Worm (Caenorhabditis elegans) whole organism, L1 larva: Measurements from ENCODE around the gene math-3.

Experiments
- C16A3.4 ChIP-seq: fragments of 150-350 bp; optimal IDR thresholded peaks from 2 replicates; lab custom pipeline; 2014; ENCODE audit warnings: missing biosample characterization, missing genetic modification characterization
- C34B4.2 ChIP-seq: sonication (generic microtip); optimal IDR thresholded peaks from 2 replicates; lab custom pipeline; 2017; ENCODE audit warnings: mild to moderate bottlenecking, missing genetic modification characterization, missing compliant biosample characterization
- F16B12.6 ChIP-seq: fragments of 150-350 bp; optimal IDR thresholded peaks from 2 replicates; lab custom pipeline; 2014; ENCODE audit warnings: missing biosample characterization, missing genetic modification characterization
- blmp-1 ChIP-seq: fragments of 150-350 bp; optimal IDR thresholded peaks from 2 replicates; lab custom pipeline; 2014; ENCODE audit warnings: missing biosample characterization, missing genetic modification characterization
- ceh-8 ChIP-seq: fragments of 200-800 bp; sonication (Bioruptor generic); optimal IDR thresholded peaks from 2 replicates; lab custom pipeline; 2018; ENCODE audit warnings: mild to moderate bottlenecking, missing genetic modification characterization, moderate library complexity, missing compliant biosample characterization
- ceh-82 ChIP-seq, 3 experiments: fragments of 150-350 bp in 1 of 3; sonication (generic microtip) in 2 of 3; optimal IDR thresholded peaks; 2 replicates each; lab custom pipeline; 2014 to 2017; ENCODE audit warnings: missing biosample characterization in 3 of 3, missing genetic modification characterization in 3 of 3
- ceh-90 ChIP-seq: sonication (generic microtip); optimal IDR thresholded peaks from 2 replicates; lab custom pipeline; 2016; ENCODE audit warnings: missing genetic modification characterization, missing compliant biosample characterization
- ces-1 ChIP-seq: fragments of 150-350 bp; optimal IDR thresholded peaks from 2 replicates; lab custom pipeline; 2014; ENCODE audit warnings: missing biosample characterization, missing genetic modification reagents, missing genetic modification characterization
- efl-1 ChIP-seq, 4 experiments: fragments of 150-350 bp; optimal IDR thresholded peaks in 3 of 4; peaks in 1 of 4; 1 replicate in 1 of 4; 2 replicates in 3 of 4; lab custom pipeline; 2014; ENCODE audit warnings: missing biosample characterization in 2 of 4, missing genetic modification characterization in 2 of 4, missing genetic modification reagents in 2 of 4
- egl-13 ChIP-seq: sonication (generic microtip); optimal IDR thresholded peaks from 2 replicates; lab custom pipeline; 2016; ENCODE audit warnings: missing genotype, missing genetic modification reagents, missing genetic modification characterization, missing compliant biosample characterization
- elt-2 ChIP-seq: sonication (generic microtip); optimal IDR thresholded peaks from 2 replicates; lab custom pipeline; 2016; ENCODE audit warnings: missing genetic modification characterization, mild to moderate bottlenecking, inconsistent platforms, missing compliant biosample characterization, missing genetic modification reagents
- elt-3 ChIP-seq, 6 experiments: fragments of 150-350 bp in 1 of 6; sonication (generic microtip); optimal IDR thresholded peaks; 2 replicates each; lab custom pipeline; 2017 to 2018; ENCODE audit warnings: missing biosample characterization in 6 of 6, missing genetic modification characterization in 6 of 6, inconsistent platforms in 1 of 6
- ets-5 ChIP-seq: fragments of 200-800 bp; sonication (Bioruptor generic); IDR thresholded peaks from 2 replicates; pipeline ENCODE4 v1.3.6; 2022; ENCODE audit warnings: missing genetic modification characterization, missing compliant biosample characterization
- fos-1 ChIP-seq: fragments of 150-350 bp; optimal IDR thresholded peaks from 2 replicates; lab custom pipeline; 2014; ENCODE audit warnings: missing biosample characterization, missing genetic modification characterization
- hpl-2 ChIP-seq: fragments of 150-350 bp; optimal IDR thresholded peaks from 2 replicates; lab custom pipeline; 2014; ENCODE audit warnings: missing biosample characterization, missing genetic modification reagents, missing genetic modification characterization
- isw-1 ChIP-seq: fragments of 200-800 bp; sonication (Bioruptor generic); IDR thresholded peaks from 2 replicates; pipeline ENCODE4 v1.3.6; 2022; ENCODE audit warnings: missing genetic modification characterization, missing compliant biosample characterization
- jun-1 ChIP-seq: fragments of 150-350 bp; optimal IDR thresholded peaks from 2 replicates; lab custom pipeline; 2014; ENCODE audit warnings: missing biosample characterization, missing genetic modification reagents, missing genetic modification characterization
- lin-13 ChIP-seq: fragments of 150-350 bp; optimal IDR thresholded peaks from 2 replicates; lab custom pipeline; 2014; ENCODE audit warnings: missing biosample characterization, missing genetic modification reagents, missing genetic modification characterization
- lin-14 ChIP-seq: fragments of 200-800 bp; sonication (Bioruptor generic); optimal IDR thresholded peaks from 2 replicates; lab custom pipeline; 2018; ENCODE audit warnings: mild to moderate bottlenecking, missing genetic modification characterization, moderate library complexity, missing compliant biosample characterization
- lin-35 ChIP-seq, 2 experiments: fragments of 150-350 bp; optimal IDR thresholded peaks; 2 replicates each; lab custom pipeline; 2014; ENCODE audit warnings: missing biosample characterization in 2 of 2, missing genetic modification characterization in 2 of 2, missing genetic modification reagents in 2 of 2
- lsy-2 ChIP-seq, 2 experiments: fragments of 150-350 bp; optimal IDR thresholded peaks; 2 replicates each; lab custom pipeline; 2014; ENCODE audit warnings: missing biosample characterization in 2 of 2, missing genetic modification characterization in 2 of 2
- mdl-1 ChIP-seq, 2 experiments: fragments of 150-350 bp; optimal IDR thresholded peaks; 2 replicates each; lab custom pipeline; 2014 to 2017; ENCODE audit warnings: missing biosample characterization in 2 of 2, missing genetic modification characterization in 2 of 2, inconsistent platforms in 1 of 2
- mep-1 ChIP-seq: fragments of 150-350 bp; optimal IDR thresholded peaks from 2 replicates; lab custom pipeline; 2014; ENCODE audit warnings: missing biosample characterization, missing genetic modification characterization
- nhr-11 ChIP-seq: fragments of 150-350 bp; optimal IDR thresholded peaks from 2 replicates; lab custom pipeline; 2014; ENCODE audit warnings: missing biosample characterization, missing genetic modification characterization
- nhr-20 ChIP-seq: sonication (generic microtip); optimal IDR thresholded peaks from 2 replicates; lab custom pipeline; 2016; ENCODE audit warnings: mild to moderate bottlenecking, missing genetic modification characterization, missing compliant biosample characterization
- nhr-28 ChIP-seq: fragments of 150-350 bp; optimal IDR thresholded peaks from 2 replicates; lab custom pipeline; 2014; ENCODE audit warnings: missing biosample characterization, missing genetic modification characterization
- nhr-71 ChIP-seq: sonication (generic microtip); optimal IDR thresholded peaks from 2 replicates; lab custom pipeline; 2016; ENCODE audit warnings: mild to moderate bottlenecking, missing genetic modification characterization, moderate library complexity, missing compliant biosample characterization
- nhr-77 ChIP-seq: fragments of 150-350 bp; optimal IDR thresholded peaks from 2 replicates; lab custom pipeline; 2014; ENCODE audit warnings: missing biosample characterization, missing genetic modification characterization
- nhr-90 ChIP-seq: sonication (generic microtip); optimal IDR thresholded peaks from 2 replicates; lab custom pipeline; 2016; ENCODE audit warnings: mild to moderate bottlenecking, missing genetic modification characterization, missing compliant biosample characterization; ENCODE audit not compliant: poor library complexity
- pax-3 ChIP-seq: fragments of 200-800 bp; sonication (Bioruptor generic); optimal IDR thresholded peaks from 2 replicates; lab custom pipeline; 2018; ENCODE audit warnings: mild to moderate bottlenecking, missing genetic modification characterization, moderate library complexity, missing compliant biosample characterization
- pqm-1 ChIP-seq: sonication (generic microtip); optimal IDR thresholded peaks from 3 replicates; lab custom pipeline; 2017; ENCODE audit warnings: missing biosample characterization, missing genetic modification characterization
- rnt-1 ChIP-seq: sonication (generic microtip); optimal IDR thresholded peaks from 2 replicates; lab custom pipeline; 2016; ENCODE audit warnings: mild to moderate bottlenecking, missing genetic modification characterization, moderate library complexity, missing compliant biosample characterization
- snpc-4 ChIP-seq: fragments of 150-350 bp; optimal IDR thresholded peaks from 2 replicates; lab custom pipeline; 2014; ENCODE audit warnings: missing biosample characterization, missing genetic modification characterization
- snu-23 ChIP-seq: sonication (generic microtip); optimal IDR thresholded peaks from 2 replicates; lab custom pipeline; 2016; ENCODE audit warnings: missing genetic modification characterization, missing compliant biosample characterization
- sox-4 ChIP-seq: sonication (generic microtip); optimal IDR thresholded peaks from 2 replicates; lab custom pipeline; 2016; ENCODE audit warnings: missing genetic modification characterization, missing compliant biosample characterization
- tlp-1 ChIP-seq: fragments of 150-350 bp; optimal IDR thresholded peaks from 2 replicates; lab custom pipeline; 2014; ENCODE audit warnings: missing biosample characterization, missing genetic modification characterization
- unc-30 ChIP-seq: sonication (generic microtip); optimal IDR thresholded peaks from 2 replicates; lab custom pipeline; 2017; ENCODE audit warnings: missing biosample characterization, missing genetic modification characterization
- xbp-1 ChIP-seq: sonication (generic microtip); optimal IDR thresholded peaks from 2 replicates; lab custom pipeline; 2016; ENCODE audit warnings: missing genetic modification characterization, missing compliant biosample characterization
- zip-4 ChIP-seq: fragments of 200-800 bp; sonication (Bioruptor generic); optimal IDR thresholded peaks from 2 replicates; lab custom pipeline; 2018; ENCODE audit warnings: mild to moderate bottlenecking, missing genetic modification characterization, moderate library complexity, missing compliant biosample characterization

math-3 gene

DNA sequence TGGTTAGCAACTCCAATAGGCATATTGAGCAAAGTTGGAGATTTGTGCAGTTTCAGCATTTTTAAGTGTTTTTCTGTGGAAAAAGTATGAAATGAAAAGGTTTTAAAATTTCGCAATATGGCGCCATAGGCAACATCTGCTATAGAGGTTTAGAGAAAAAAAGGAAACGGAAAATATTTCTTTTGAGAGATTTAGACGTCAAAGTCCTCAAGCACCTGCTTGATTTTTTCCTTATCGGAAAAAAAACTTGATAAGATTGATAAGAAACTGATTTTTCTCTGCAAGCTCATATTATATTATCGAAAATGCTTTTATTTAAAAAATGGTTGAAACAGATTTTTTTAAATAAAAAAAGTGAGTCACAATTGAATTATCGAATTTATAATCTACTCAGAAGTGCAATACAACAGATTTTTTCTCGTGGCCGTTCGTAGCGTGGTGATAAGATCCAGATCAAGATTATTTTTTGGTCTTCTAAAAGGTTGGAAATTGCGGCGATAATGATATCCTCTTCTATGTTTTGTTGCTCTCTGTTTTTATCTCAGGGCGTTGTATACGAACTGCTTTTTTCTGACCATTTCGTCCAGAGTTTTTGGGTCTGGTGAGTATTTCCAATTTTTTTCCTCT is 48.2 kb downstream of the math-3 start, which contains the start of gene fbxc-19 (continued):
- no peak for TF ChIP-seq ceh-8 (GFP tag; lab: Kevin White, UChicago)
- peak; percentile 98 for TF ChIP-seq zip-4 (GFP tag; lab: Kevin White, UChicago)
- peak; percentile 46 for TF ChIP-seq snu-23
- TF ChIP-seq C16A3.4 = peak; percentile 34
- peak in 1 of 2 experiments; percentile 53 for TF ChIP-seq mdl-1 (tag; optimal IDR thresholded peaks at IDR 0.05; lab: Kevin White, UChicago)
- peak; percentile 81 for TF ChIP-seq tlp-1 (tag; lab: Kevin White, UChicago)
- peak; percentile 58 for TF ChIP-seq rnt-1
- no peak for TF ChIP-seq egl-13
- no peak for TF ChIP-seq ces-1 (GFP tag; lab: Kevin White, UChicago)
- TF ChIP-seq nhr-71 = peak; percentile 72
- TF ChIP-seq hpl-2 (GFP tag; lab: Kevin White, UChicago) = peak; percentile 45
- peak; percentile 77 to 78 for TF ChIP-seq efl-1 (optimal IDR thresholded peaks at IDR 0.05; lab: Kevin White, UChicago)
- TF ChIP-seq efl-1 (GFP tag; optimal IDR thresholded peaks at IDR 0.05 in 1 of 2; lab: Kevin White, UChicago) = peak; percentile 63 to 94
- TF ChIP-seq unc-30 (tag; lab: Kevin White, UChicago) = no peak
- peak; percentile 35 for TF ChIP-seq blmp-1 (tag; lab: Kevin White, UChicago)
- peak; percentile 40 for TF ChIP-seq lin-13
- TF ChIP-seq F16B12.6 (tag; lab: Kevin White, UChicago) = peak; percentile 22
- TF ChIP-seq lin-14 = peak; percentile 73
- no peak for TF ChIP-seq sox-4 (tag; lab: Kevin White, UChicago)
- TF ChIP-seq lin-35 (GFP tag; optimal IDR thresholded peaks at IDR 0.05; lab: Kevin White, UChicago) = peak; percentile 47 to 82
- peak; percentile 63 for TF ChIP-seq nhr-11 (tag; lab: Kevin White, UChicago)
- peak; percentile 75 for TF ChIP-seq jun-1
- TF ChIP-seq pax-3 = no peak
- peak; percentile 3 for TF ChIP-seq xbp-1 (tag; lab: Kevin White, UChicago)
- peak; percentile 35 for TF ChIP-seq fos-1 (tag; lab: Kevin White, UChicago)
- peak; percentile 7 to 59 (median 30) for TF ChIP-seq ceh-82 (tag; optimal IDR thresholded peaks at IDR 0.05; lab: Kevin White, UChicago)
- peak in 3 of 6 experiments; percentile 60 to 96 (median 89) for TF ChIP-seq elt-3 (tag; optimal IDR thresholded peaks at IDR 0.05; lab: Kevin White, UChicago)
- TF ChIP-seq pqm-1 (tag; lab: Kevin White, UChicago) = peak; percentile 95
- TF ChIP-seq mep-1 (tag; lab: Kevin White, UChicago) = peak; percentile 58
- peak; percentile 60 for TF ChIP-seq nhr-20 (tag; lab: Kevin White, UChicago)
- peak; percentile 67 to 79 for TF ChIP-seq lsy-2 (tag; optimal IDR thresholded peaks at IDR 0.05; lab: Kevin White, UChicago)
- TF ChIP-seq nhr-77 (tag; lab: Kevin White, UChicago) = peak; percentile 38
- peak; percentile 45 for TF ChIP-seq snpc-4 (tag; lab: Kevin White, UChicago)
- no peak for TF ChIP-seq ceh-90 (tag; lab: Kevin White, UChicago)

DNA sequence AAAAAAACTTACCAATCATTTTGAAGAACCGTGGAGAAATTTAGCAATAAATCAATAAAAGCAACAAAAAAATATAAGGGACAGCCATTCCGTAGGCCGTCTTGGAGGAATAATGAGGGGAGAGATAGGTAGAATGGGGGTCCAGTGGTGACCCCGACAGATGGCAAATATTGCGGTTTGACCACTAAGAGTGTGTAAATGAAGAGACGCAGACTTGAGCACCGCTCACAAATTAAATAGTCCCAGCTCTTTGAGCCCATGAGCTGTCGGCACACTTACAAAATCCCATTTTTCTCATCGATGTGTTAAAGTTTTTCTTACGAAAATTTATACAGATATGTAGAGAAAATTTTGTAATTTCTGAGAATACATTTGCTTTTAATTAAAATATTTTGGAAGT is 48.9 kb downstream of the math-3 start, which contains the start of gene fbxa-3:
TSS of gene fbxa-3 (minus strand) at position 101 of the 400 bp plus-strand sequence.
- TF ChIP-seq lin-13 (no peak), mdl-1 (tag; optimal IDR thresholded peaks at IDR 0.05; lab: Kevin White, UChicago) (no peak), lin-14 (no peak), C34B4.2 (tag; lab: Kevin White, UChicago) (no peak), fos-1 (tag; lab: Kevin White, UChicago) (no peak), nhr-71 (no peak), ces-1 (GFP tag; lab: Kevin White, UChicago) (no peak), nhr-90 (no peak), nhr-28 (tag; lab: Kevin White, UChicago) (no peak), isw-1 (GFP tag; lab: Robert Waterston, UW) (no peak), snu-23 (no peak), ets-5 (GFP tag; lab: Robert Waterston, UW) (no peak)
- TF ChIP-seq, all 84 proteins: peak for 0

DNA sequence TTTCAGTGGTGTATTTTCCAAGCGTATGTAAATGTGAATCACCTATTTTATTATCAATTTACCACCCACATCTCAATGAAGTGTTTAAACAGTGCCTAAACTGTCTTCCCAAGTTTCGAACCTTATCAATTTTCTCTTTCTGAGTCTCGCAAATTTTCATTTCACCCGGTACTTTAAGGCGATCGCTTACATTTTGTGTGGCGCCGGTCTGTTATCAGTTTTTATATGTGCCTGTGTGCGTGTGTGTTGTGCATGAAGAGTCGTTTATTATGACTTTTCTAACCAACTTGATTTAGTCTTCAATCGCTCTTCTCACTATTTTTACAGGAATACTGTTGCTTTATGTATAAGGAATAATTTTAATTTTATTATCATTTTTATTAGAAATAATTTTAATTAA is 51.7 kb downstream of the math-3 start:
- TF ChIP-seq elt-2 (tag; lab: Kevin White, UChicago) = peak; percentile 62
